Fruit fly (Drosophila melanogaster) Kc167 (cell line): ENCODE results near the gene ppk.

ENCODE experiments used
- Myc ChIP-seq: fragments of >200 bp; optimal IDR thresholded peaks from 2 replicates; lab custom pipeline; 2017; ENCODE audit warnings: missing external identifiers
- Sin3A ChIP-seq: fragments of >200 bp; optimal IDR thresholded peaks from 2 replicates; lab custom pipeline; 2018; ENCODE audit warnings: missing external identifiers
- h ChIP-seq: fragments of >200 bp; optimal IDR thresholded peaks from 3 replicates; lab custom pipeline; 2018; ENCODE audit warnings: missing external identifiers
- insv ChIP-seq: fragments of >200 bp; optimal IDR thresholded peaks from 3 replicates; lab custom pipeline; 2018; ENCODE audit warnings: missing external identifiers
- psq ChIP-seq: fragments of >200 bp; optimal IDR thresholded peaks from 2 replicates; lab custom pipeline; 2017; ENCODE audit warnings: missing external identifiers
- ttk ChIP-seq: sonication (Bioruptor generic); optimal IDR thresholded peaks from 2 replicates; lab custom pipeline; 2017; ENCODE audit warnings: missing external identifiers

ppk gene

dm6 chr2L:14340964-14341363 lies 40.0 kb downstream of the ppk start:
- TF ChIP-seq Sin3A (lab: Kevin White, UChicago), result no peak
- no peak for TF ChIP-seq ttk (lab: Kevin White, UChicago)
- no peak for TF ChIP-seq insv
- TF ChIP-seq h (lab: Kevin White, UChicago), result no peak
- no peak for TF ChIP-seq psq (lab: Kevin White, UChicago)
- TF ChIP-seq Myc (lab: Kevin White, UChicago), result no peak

DNA sequence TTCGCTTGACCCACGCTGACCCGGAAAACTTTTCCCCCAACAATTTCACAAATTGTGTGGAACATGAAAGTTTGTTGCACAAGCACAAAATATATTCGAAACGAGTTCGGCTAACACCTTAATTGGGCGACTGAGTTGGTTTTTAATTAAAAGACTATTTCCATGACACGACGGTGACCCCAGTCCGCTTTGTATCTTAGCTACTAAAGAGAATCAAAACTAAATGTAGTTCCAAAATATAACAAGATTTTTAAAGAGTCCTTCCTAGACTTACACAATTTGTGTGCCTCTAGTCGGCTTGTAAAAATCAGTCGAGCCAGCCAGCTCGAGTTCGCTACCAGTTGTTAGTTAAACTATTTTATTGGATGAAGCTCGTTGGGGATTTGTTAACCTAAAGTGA lies 43.0 kb downstream of the ppk start, which contains the start of gene CG15286:
CG15286 (plus strand) TSS at position 301 of the 400 bp plus-strand sequence.
- no peak for TF ChIP-seq psq (lab: Kevin White, UChicago)

- no peak for TF ChIP-seq insv
- no peak for TF ChIP-seq Myc (lab: Kevin White, UChicago)
- no peak for TF ChIP-seq ttk (lab: Kevin White, UChicago)
- no peak for TF ChIP-seq Sin3A (lab: Kevin White, UChicago)
- TF ChIP-seq h (lab: Kevin White, UChicago), result no peak
- TF ChIP-seq psq (lab: Kevin White, UChicago), result no peak
Observed at dm6 chr2L:14336311-14336836, 44.6 kb downstream of the ppk start.

DNA sequence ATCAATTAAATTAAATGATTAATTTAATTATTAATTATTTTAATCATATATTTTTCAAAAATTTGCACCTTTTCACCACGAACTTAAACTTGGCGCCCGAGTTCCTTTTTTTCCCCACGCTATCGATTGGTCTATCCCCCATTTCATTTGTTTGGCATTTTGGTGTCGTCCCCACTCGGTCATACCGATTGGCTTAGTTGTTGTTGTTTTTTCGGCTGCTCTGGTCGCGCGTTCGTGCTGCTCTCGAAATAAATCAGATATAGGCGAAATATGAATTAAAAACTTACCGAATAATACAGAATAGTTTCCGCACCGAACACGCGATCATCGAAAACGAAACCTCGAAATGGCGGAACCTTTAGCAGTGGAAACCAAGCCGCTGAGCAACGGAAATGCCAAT lies 47.0 kb downstream of the ppk start, which contains the start of gene CG33090:
CG33090 (plus strand) TSS at position 194 of the 400 bp plus-strand sequence.
- no peak for TF ChIP-seq psq (lab: Kevin White, UChicago)
